Fruit fly (Drosophila melanogaster): ENCODE measurements around the gene sima.

Gene sima

dm6 chr3R:30052455-30053046 lies 5.6 kb upstream of the sima start, which contains the start of gene Jasper:
TSS of gene Jasper (plus strand) at chr3R:30052514.
- TF ChIP-seq Hr4 (GFP tag; optimal IDR thresholded peaks at IDR 0.05) (no peak), CG3032 (tag; optimal IDR thresholded peaks at IDR 0.05) (peak; percentile 14), CG6276 (GFP tag; optimal IDR thresholded peaks at IDR 0.05) (no peak), Blimp-1 (GFP tag; optimal IDR thresholded peaks at IDR 0.05) (no peak), salr (GFP tag; optimal IDR thresholded peaks at IDR 0.05) (no peak), Ets21C (GFP tag; optimal IDR thresholded peaks at IDR 0.05) (no peak), lz (GFP tag; optimal IDR thresholded peaks at IDR 0.05) (no peak), CG11902 (GFP tag; optimal IDR thresholded peaks at IDR 0.05) (no peak), Ets96B (tag; optimal IDR thresholded peaks at IDR 0.05) (no peak), Lpt (GFP tag; optimal IDR thresholded peaks at IDR 0.05) (no peak), topi (GFP tag; optimal IDR thresholded peaks at IDR 0.05) (no peak), Smox (GFP tag; optimal IDR thresholded peaks at IDR 0.05) (no peak), CG32006 (GFP tag; optimal IDR thresholded peaks at IDR 0.05) (no peak), CG11762 (GFP tag; optimal IDR thresholded peaks at IDR 0.05; ENCODE audit: insufficient read depth) (no peak), dsx (GFP tag; optimal IDR thresholded peaks at IDR 0.05; ENCODE audit: poor library complexity, severe bottlenecking) (peak; percentile 28), Sox14 (GFP tag; optimal IDR thresholded peaks at IDR 0.05) (peak; percentile 29), CG6792 (GFP tag; optimal IDR thresholded peaks at IDR 0.05) (no peak), CG31627 (GFP tag; optimal IDR thresholded peaks at IDR 0.05) (no peak), CG1621 (tag; optimal IDR thresholded peaks at IDR 0.05) (peak; percentile 33), CG6854 (GFP tag; optimal IDR thresholded peaks at IDR 0.05) (peak; percentile 5), CG15336 (GFP tag; IDR thresholded peaks at IDR 0.05) (peak; percentile 15; the same call in 1 of the 2 replicates), esn (GFP tag; optimal IDR thresholded peaks at IDR 0.05) (no peak), CG3919 (GFP tag; optimal IDR thresholded peaks at IDR 0.05) (no peak), ss (GFP tag; optimal IDR thresholded peaks at IDR 0.05) (no peak), CG8319 (GFP tag; optimal IDR thresholded peaks at IDR 0.05) (no peak), fkh (GFP tag; optimal IDR thresholded peaks at IDR 0.05) (peak; percentile 7), CG4318 (GFP tag; optimal IDR thresholded peaks at IDR 0.05) (no peak)

- TF ChIP-seq Met (GFP tag; optimal IDR thresholded peaks at IDR 0.05) (peak; percentile 19), Gug (GFP tag; IDR thresholded peaks at IDR 0.05) (no peak), Ets21C (GFP tag; optimal IDR thresholded peaks at IDR 0.05) (no peak), CG11762 (GFP tag; optimal IDR thresholded peaks at IDR 0.05; ENCODE audit: insufficient read depth) (no peak), CG15336 (GFP tag; IDR thresholded peaks at IDR 0.05) (peak; percentile 24; the same call in 1 of the 2 replicates), CG16779 (tag; optimal IDR thresholded peaks at IDR 0.05) (no peak), CG8119 (GFP tag; IDR thresholded peaks at IDR 0.05) (peak; percentile 61), Eip78C (GFP tag) (peak; percentile 80), CG8632 (GFP tag; optimal IDR thresholded peaks at IDR 0.05) (no peak), Hr39 (GFP tag; optimal IDR thresholded peaks at IDR 0.05) (peak; percentile 59), dsx (GFP tag; optimal IDR thresholded peaks at IDR 0.05; ENCODE audit: poor library complexity, severe bottlenecking) (peak; percentile 8), fd59A (GFP tag; optimal IDR thresholded peaks at IDR 0.05) (peak; percentile 18), Hr38 (GFP tag; optimal IDR thresholded peaks at IDR 0.05) (no peak), Eip93F (GFP tag; optimal IDR thresholded peaks at IDR 0.05) (peak; percentile 32), Lpt (GFP tag; optimal IDR thresholded peaks at IDR 0.05) (no peak), CG6163 (GFP tag; IDR thresholded peaks at IDR 0.05) (no peak), topi (GFP tag; optimal IDR thresholded peaks at IDR 0.05) (peak; percentile 5), CG11902 (GFP tag; optimal IDR thresholded peaks at IDR 0.05) (no peak), CG8319 (GFP tag; optimal IDR thresholded peaks at IDR 0.05) (no peak), CG10669 (GFP tag; optimal IDR thresholded peaks at IDR 0.05) (no peak), CG9139 (GFP tag; optimal IDR thresholded peaks at IDR 0.05) (no peak), Eip75B (GFP tag; optimal IDR thresholded peaks at IDR 0.05) (peak; percentile 3), net (GFP tag; optimal IDR thresholded peaks at IDR 0.05) (peak; percentile 3), fd85E (GFP tag; optimal IDR thresholded peaks at IDR 0.05) (no peak), CG11294 (GFP tag; IDR thresholded peaks at IDR 0.05) (no peak), esn (GFP tag; optimal IDR thresholded peaks at IDR 0.05) (peak; percentile 39), CG4318 (GFP tag; optimal IDR thresholded peaks at IDR 0.05) (no peak), cyc (GFP tag; optimal IDR thresholded peaks at IDR 0.05) (peak; percentile 37), salr (GFP tag; optimal IDR thresholded peaks at IDR 0.05) (no peak), dac (GFP tag; optimal IDR thresholded peaks at IDR 0.05) (no peak), Blimp-1 (GFP tag; optimal IDR thresholded peaks at IDR 0.05) (no peak), svp (GFP tag) (peak; percentile 77), CG1621 (tag; optimal IDR thresholded peaks at IDR 0.05) (no peak)
These were observed 2.1 kb upstream of the sima start, which contains the start of the genes Rpp14b and spn-A for dm6 chr3R:30055915-30056544. TSS of gene Rpp14b (plus strand) at chr3R:30055957. TSS of gene spn-A (minus strand) at chr3R:30056037.
